Worm (Caenorhabditis elegans): ENCODE measurements around the gene C17B7.4.

The C17B7.4 gene

ce11 chrV:3372673-3373072, 33.6 kb downstream of the C17B7.4 start, which contains the start of gene srx-121:
TSS of gene srx-121 (minus strand) at chrV:3372773.
- TF ChIP-seq ceh-39 (tag; optimal IDR thresholded peaks at IDR 0.05) (no peak), M03D4.4 (tag; optimal IDR thresholded peaks at IDR 0.05) (no peak), lin-13 (tag; optimal IDR thresholded peaks at IDR 0.05) (no peak), blmp-1 (tag; optimal IDR thresholded peaks at IDR 0.05) (no peak), ces-1 (GFP tag; optimal IDR thresholded peaks at IDR 0.05) (no peak), flh-1 (GFP tag; optimal IDR thresholded peaks at IDR 0.05) (no peak), mls-2 (tag; optimal IDR thresholded peaks at IDR 0.05) (no peak), hlh-1 (tag; optimal IDR thresholded peaks at IDR 0.05) (no peak)

ce11 chrV:3376973-3377372, 37.9 kb downstream of the C17B7.4 start, which contains the start of gene srbc-2:
TSS of gene srbc-2 (minus strand) at chrV:3377073.
- TF ChIP-seq blmp-1 (tag; optimal IDR thresholded peaks at IDR 0.05) (no peak), M03D4.4 (tag; optimal IDR thresholded peaks at IDR 0.05) (no peak), mab-5 (tag; optimal IDR thresholded peaks at IDR 0.05) (no peak), ceh-43 (GFP tag; optimal IDR thresholded peaks at IDR 0.05) (no peak)

- no peak for TF ChIP-seq nhr-2 (tag; optimal IDR thresholded peaks at IDR 0.05)
- no peak for TF ChIP-seq lin-13 (tag; optimal IDR thresholded peaks at IDR 0.05)
- TF ChIP-seq ces-1 (GFP tag; optimal IDR thresholded peaks at IDR 0.05): no peak
- TF ChIP-seq tbx-8 (GFP tag; optimal IDR thresholded peaks at IDR 0.05): no peak
- no peak for TF ChIP-seq elt-3 (tag; optimal IDR thresholded peaks at IDR 0.05)
- TF ChIP-seq sem-2 (GFP tag; optimal IDR thresholded peaks at IDR 0.05): no peak
- TF ChIP-seq zip-8 (tag; optimal IDR thresholded peaks at IDR 0.05): no peak
- TF ChIP-seq unc-62 (GFP tag; optimal IDR thresholded peaks at IDR 0.05): no peak
- TF ChIP-seq pha-4 (tag; optimal IDR thresholded peaks at IDR 0.05): no peak
- no peak for TF ChIP-seq drap-1 (GFP tag; optimal IDR thresholded peaks at IDR 0.05)
- TF ChIP-seq blmp-1 (tag; optimal IDR thresholded peaks at IDR 0.05): no peak
- TF ChIP-seq nhr-28 (tag; optimal IDR thresholded peaks at IDR 0.05): no peak
- TF ChIP-seq sptf-1 (tag; optimal IDR thresholded peaks at IDR 0.05): no peak
- TF ChIP-seq lsy-2 (tag; optimal IDR thresholded peaks at IDR 0.05): no peak
- TF ChIP-seq unc-39 (tag; optimal IDR thresholded peaks at IDR 0.05): no peak
- no peak for TF ChIP-seq ceh-83 (GFP tag; optimal IDR thresholded peaks at IDR 0.05)
Observed at ce11 chrV:3388299-3388698, 49.2 kb downstream of the C17B7.4 start.
